Fruit fly (Drosophila melanogaster): ENCODE results near the gene RfC3.
A peak's percentile ranks its signal among the peaks of the same experiment; 100 is the strongest.

Gene RfC3

DNA sequence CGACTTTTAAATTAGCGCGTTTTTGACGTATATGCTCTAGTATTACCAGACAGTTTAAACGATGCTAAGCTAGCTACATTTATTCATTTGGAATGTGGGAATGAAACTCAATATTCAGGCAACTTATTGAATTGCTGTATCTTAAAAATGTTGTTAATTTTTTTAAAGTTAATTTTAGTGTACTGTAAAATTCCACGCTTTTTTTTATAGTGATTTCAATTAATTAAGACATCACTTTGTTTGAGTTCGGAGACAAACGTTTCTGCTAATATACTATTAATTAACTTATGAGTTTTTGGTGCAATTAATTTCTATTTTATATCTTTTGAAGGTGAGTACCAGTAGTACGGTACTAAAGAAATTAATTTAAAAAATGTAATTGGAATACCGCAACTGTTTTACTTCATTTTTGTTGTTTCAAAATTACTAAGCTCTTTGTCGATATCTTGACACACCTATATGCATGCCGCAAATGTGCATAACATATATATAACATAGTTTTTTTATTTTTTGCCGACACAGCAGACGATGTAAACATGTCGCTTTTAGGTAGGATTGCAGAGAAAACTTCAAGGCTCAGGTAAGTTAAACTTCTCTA, 32.7 kb upstream of the RfC3 start, which contains the start of the genes Cdk1 and mRpS7 (continued):
- TF ChIP-seq CG11902 (GFP tag; optimal IDR thresholded peaks at IDR 0.05) (peak; percentile 56), CG6808 (GFP tag; optimal IDR thresholded peaks at IDR 0.05) (no peak), achi (GFP tag; optimal IDR thresholded peaks at IDR 0.05) (peak; percentile 63), CG9139 (GFP tag; optimal IDR thresholded peaks at IDR 0.05) (no peak), Smox (GFP tag; optimal IDR thresholded peaks at IDR 0.05) (peak; percentile 74), salr (GFP tag; optimal IDR thresholded peaks at IDR 0.05) (peak in 1 of 2 experiments; percentile 69), CG3032 (tag; optimal IDR thresholded peaks at IDR 0.05) (peak; percentile 71), CG16779 (tag; optimal IDR thresholded peaks at IDR 0.05) (no peak), dac (GFP tag; optimal IDR thresholded peaks at IDR 0.05) (peak; percentile 28), CG10669 (GFP tag; optimal IDR thresholded peaks at IDR 0.05) (peak; percentile 67), Hr38 (GFP tag; optimal IDR thresholded peaks at IDR 0.05) (no peak), Lpt (GFP tag; optimal IDR thresholded peaks at IDR 0.05) (peak; percentile 48), Eip93F (GFP tag; optimal IDR thresholded peaks at IDR 0.05) (no peak), pdm3 (GFP tag; optimal IDR thresholded peaks at IDR 0.05) (peak; percentile 78), vri (GFP tag; optimal IDR thresholded peaks at IDR 0.05) (no peak)

DNA sequence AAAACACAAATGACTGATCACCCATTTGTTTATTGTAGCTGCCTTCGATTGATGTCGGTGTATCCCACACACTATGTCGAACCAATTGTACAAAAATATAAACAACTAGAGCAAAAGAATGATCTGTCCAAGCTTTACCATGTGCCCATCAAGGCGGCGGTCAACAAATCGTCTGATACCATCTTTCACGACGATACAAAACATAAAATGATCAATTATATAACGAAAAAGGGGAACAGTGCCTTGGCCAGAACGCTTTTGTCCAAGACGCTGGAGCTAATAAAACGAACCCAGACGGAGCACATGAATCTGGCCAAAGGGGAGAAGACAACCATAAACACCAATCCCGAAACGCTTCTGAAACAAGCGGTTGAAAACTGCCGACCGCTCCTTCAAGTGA, 32.2 kb upstream of the RfC3 start:
- no peak for TF ChIP-seq svp (GFP tag)
- no peak for TF ChIP-seq Ets96B (tag; optimal IDR thresholded peaks at IDR 0.05)
- no peak for TF ChIP-seq Gug (GFP tag; IDR thresholded peaks at IDR 0.05)
- no peak for TF ChIP-seq spab (GFP tag; optimal IDR thresholded peaks at IDR 0.05)
- TF ChIP-seq ss (GFP tag; optimal IDR thresholded peaks at IDR 0.05): no peak
- no peak for TF ChIP-seq Sox102F (GFP tag; optimal IDR thresholded peaks at IDR 0.05)
- TF ChIP-seq esn (GFP tag; optimal IDR thresholded peaks at IDR 0.05): no peak
- TF ChIP-seq Smox (GFP tag; optimal IDR thresholded peaks at IDR 0.05): no peak
- no peak for TF ChIP-seq acj6 (GFP tag; optimal IDR thresholded peaks at IDR 0.05)

- TF ChIP-seq fkh (GFP tag; optimal IDR thresholded peaks at IDR 0.05) (peak; percentile 47), fd59A (GFP tag; optimal IDR thresholded peaks at IDR 0.05) (no peak), salr (GFP tag; optimal IDR thresholded peaks at IDR 0.05) (peak in 1 of 2 experiments; percentile 28), Sox102F (GFP tag; optimal IDR thresholded peaks at IDR 0.05) (peak; percentile 4), Blimp-1 (GFP tag; optimal IDR thresholded peaks at IDR 0.05) (peak; percentile 17), svp (GFP tag) (no peak), dac (GFP tag; optimal IDR thresholded peaks at IDR 0.05) (peak; percentile 8), vri (GFP tag; optimal IDR thresholded peaks at IDR 0.05) (peak; percentile 45), CG16779 (tag; optimal IDR thresholded peaks at IDR 0.05) (no peak), CG10669 (GFP tag; optimal IDR thresholded peaks at IDR 0.05) (peak; percentile 22), CG31627 (GFP tag; optimal IDR thresholded peaks at IDR 0.05) (peak; percentile 58), Met (GFP tag; optimal IDR thresholded peaks at IDR 0.05) (peak; percentile 62), Eip75B (GFP tag; optimal IDR thresholded peaks at IDR 0.05) (peak; percentile 67), topi (GFP tag; optimal IDR thresholded peaks at IDR 0.05) (peak; percentile 44), CG4318 (GFP tag; optimal IDR thresholded peaks at IDR 0.05) (no peak), dsx (GFP tag; optimal IDR thresholded peaks at IDR 0.05; ENCODE audit: poor library complexity, severe bottlenecking) (peak; percentile 29), Sox15 (GFP tag; optimal IDR thresholded peaks at IDR 0.05) (peak; percentile 5), net (GFP tag; optimal IDR thresholded peaks at IDR 0.05) (peak; percentile 23), CG11902 (GFP tag; optimal IDR thresholded peaks at IDR 0.05) (peak; percentile 11), OdsH (GFP tag; optimal IDR thresholded peaks at IDR 0.05) (peak; percentile 58), CG6163 (GFP tag; IDR thresholded peaks at IDR 0.05) (no peak), CG9139 (GFP tag; optimal IDR thresholded peaks at IDR 0.05) (no peak), Eip93F (GFP tag; optimal IDR thresholded peaks at IDR 0.05) (peak; percentile 21), cyc (GFP tag; optimal IDR thresholded peaks at IDR 0.05) (peak; percentile 50), CG6854 (GFP tag; optimal IDR thresholded peaks at IDR 0.05) (no peak), Hr4 (GFP tag; optimal IDR thresholded peaks at IDR 0.05) (peak; percentile 54), pdm3 (GFP tag; optimal IDR thresholded peaks at IDR 0.05) (peak; percentile 73), Eip78C (GFP tag) (peak; percentile 73), Hr39 (GFP tag; optimal IDR thresholded peaks at IDR 0.05) (peak; percentile 63), CG10631 (GFP tag; optimal IDR thresholded peaks at IDR 0.05) (no peak), CG7368 (GFP tag; optimal IDR thresholded peaks at IDR 0.05) (peak; percentile 24), esn (GFP tag; optimal IDR thresholded peaks at IDR 0.05) (peak; percentile 66), eg (GFP tag; IDR thresholded peaks at IDR 0.05) (no peak; the same call in 1 of the 3 replicates)
Measured at dm6 chr2L:10387869-10388726, 30.9 kb upstream of the RfC3 start, which contains the start of gene da. Gene da (plus strand): TSS chr2L:10388105.
